Worm (Caenorhabditis elegans): ENCODE measurements around the gene slc-17.1.

slc-17.1 gene

ce11 chrX:17474521-17475170 is 9.9 kb upstream of the slc-17.1 start, which contains the start of gene tps-1:
TSS of gene tps-1 (minus strand) at chrX:17474534.
- TF ChIP-seq mls-2 (tag; optimal IDR thresholded peaks at IDR 0.05), result no peak
- TF ChIP-seq pha-4 (tag; optimal IDR thresholded peaks at IDR 0.05), result no peak
- TF ChIP-seq nhr-12 (tag; optimal IDR thresholded peaks at IDR 0.05), result no peak
- TF ChIP-seq ztf-11 (tag; optimal IDR thresholded peaks at IDR 0.05), result no peak
- TF ChIP-seq unc-120 (tag; optimal IDR thresholded peaks at IDR 0.05; ENCODE audit: poor library complexity, severe bottlenecking), result no peak
- no peak for TF ChIP-seq lin-32 (GFP tag; optimal IDR thresholded peaks at IDR 0.05)
- TF ChIP-seq ceh-39 (tag; optimal IDR thresholded peaks at IDR 0.05), result no peak
- no peak for TF ChIP-seq bed-3 (GFP tag; optimal IDR thresholded peaks at IDR 0.05)
- no peak for TF ChIP-seq ham-2 (GFP tag; optimal IDR thresholded peaks at IDR 0.05)
- TF ChIP-seq lin-13 (tag; optimal IDR thresholded peaks at IDR 0.05), result no peak
- no peak for TF ChIP-seq nhr-76 (tag; optimal IDR thresholded peaks at IDR 0.05)
- TF ChIP-seq mab-5 (tag; optimal IDR thresholded peaks at IDR 0.05), result no peak

ce11 chrX:17472917-17473316 is 8.2 kb upstream of the slc-17.1 start:
- peak; percentile 76 for TF ChIP-seq hlh-1 (tag; optimal IDR thresholded peaks at IDR 0.05)
- TF ChIP-seq cnd-1 (tag; optimal IDR thresholded peaks at IDR 0.05), result no peak
- TF ChIP-seq ces-1 (GFP tag; optimal IDR thresholded peaks at IDR 0.05), result no peak
- TF ChIP-seq nhr-12 (tag; optimal IDR thresholded peaks at IDR 0.05), result no peak

- TF ChIP-seq pha-4 (tag; optimal IDR thresholded peaks at IDR 0.05) (no peak), mep-1 (tag; optimal IDR thresholded peaks at IDR 0.05) (no peak), M03D4.4 (tag; optimal IDR thresholded peaks at IDR 0.05) (no peak), mab-5 (tag; optimal IDR thresholded peaks at IDR 0.05) (no peak), sptf-1 (tag; optimal IDR thresholded peaks at IDR 0.05) (no peak), nhr-76 (tag; optimal IDR thresholded peaks at IDR 0.05) (no peak), unc-62 (GFP tag; optimal IDR thresholded peaks at IDR 0.05) (no peak), unc-120 (tag; optimal IDR thresholded peaks at IDR 0.05; ENCODE audit: poor library complexity, severe bottlenecking) (no peak), bed-3 (GFP tag; optimal IDR thresholded peaks at IDR 0.05) (no peak)
Observed at ce11 chrX:17471703-17472102, 7.0 kb upstream of the slc-17.1 start.

- TF ChIP-seq lsy-2 (tag; optimal IDR thresholded peaks at IDR 0.05), result no peak
- no peak for TF ChIP-seq drap-1 (GFP tag; optimal IDR thresholded peaks at IDR 0.05)
- no peak for TF ChIP-seq ztf-11 (tag; optimal IDR thresholded peaks at IDR 0.05)
- no peak for TF ChIP-seq sem-2 (GFP tag; optimal IDR thresholded peaks at IDR 0.05)
- no peak for TF ChIP-seq unc-62 (GFP tag; optimal IDR thresholded peaks at IDR 0.05)
- TF ChIP-seq nhr-76 (tag; optimal IDR thresholded peaks at IDR 0.05), result no peak
- no peak for TF ChIP-seq elt-1 (tag; optimal IDR thresholded peaks at IDR 0.05; ENCODE audit: borderline replicate concordance, insufficient read depth)
- TF ChIP-seq cnd-1 (tag; optimal IDR thresholded peaks at IDR 0.05), result no peak
- no peak for TF ChIP-seq mep-1 (tag; optimal IDR thresholded peaks at IDR 0.05)
- TF ChIP-seq zip-8 (tag; optimal IDR thresholded peaks at IDR 0.05), result no peak
- TF ChIP-seq flh-1 (GFP tag; optimal IDR thresholded peaks at IDR 0.05), result no peak
- TF ChIP-seq elt-3 (tag; optimal IDR thresholded peaks at IDR 0.05), result no peak
Observed at ce11 chrX:17468483-17468882, 3.8 kb upstream of the slc-17.1 start.

- TF ChIP-seq snpc-4 (tag; optimal IDR thresholded peaks at IDR 0.05), result no peak
- TF ChIP-seq lsy-2 (tag; optimal IDR thresholded peaks at IDR 0.05), result no peak
- TF ChIP-seq nhr-76 (tag; optimal IDR thresholded peaks at IDR 0.05), result no peak
- TF ChIP-seq mab-5 (tag; optimal IDR thresholded peaks at IDR 0.05), result no peak
- TF ChIP-seq hlh-1 (tag; optimal IDR thresholded peaks at IDR 0.05), result no peak
- TF ChIP-seq ham-2 (GFP tag; optimal IDR thresholded peaks at IDR 0.05), result no peak
- no peak for TF ChIP-seq ces-1 (GFP tag; optimal IDR thresholded peaks at IDR 0.05)
- no peak for TF ChIP-seq pha-4 (tag; optimal IDR thresholded peaks at IDR 0.05)
- no peak for TF ChIP-seq tbx-8 (GFP tag; optimal IDR thresholded peaks at IDR 0.05)
- TF ChIP-seq ceh-43 (GFP tag; optimal IDR thresholded peaks at IDR 0.05), result no peak
- no peak for TF ChIP-seq sptf-1 (tag; optimal IDR thresholded peaks at IDR 0.05)
- no peak for TF ChIP-seq nhr-2 (tag; optimal IDR thresholded peaks at IDR 0.05)
- no peak for TF ChIP-seq M03D4.4 (tag; optimal IDR thresholded peaks at IDR 0.05)
- TF ChIP-seq bed-3 (GFP tag; optimal IDR thresholded peaks at IDR 0.05), result no peak
Observed at ce11 chrX:17466615-17467014, 1.9 kb upstream of the slc-17.1 start, which contains the start of gene ZK54.3. TSS of gene ZK54.3 (minus strand) at chrX:17467005.
